Worm (Caenorhabditis elegans) whole organism, mixed stage, embryonic: ENCODE results near the gene kgb-1.
A peak's percentile ranks its signal among the peaks of the same experiment; 100 is the strongest.

Source experiments
- blmp-1 ChIP-seq: fragments of 150-350 bp; optimal IDR thresholded peaks from 2 replicates; lab custom pipeline; 2014; ENCODE audit warnings: missing biosample characterization, missing genetic modification characterization
- ceh-43 ChIP-seq: fragments of 200-800 bp; sonication (Bioruptor generic); optimal IDR thresholded peaks from 2 replicates; lab custom pipeline; 2018; ENCODE audit warnings: mild to moderate bottlenecking, missing genetic modification characterization, moderate library complexity, missing compliant biosample characterization
- ceh-83 ChIP-seq: fragments of 200-800 bp; sonication (Bioruptor generic); optimal IDR thresholded peaks from 2 replicates; lab custom pipeline; 2018; ENCODE audit warnings: mild to moderate bottlenecking, missing genetic modification characterization, missing compliant biosample characterization
- lin-13 ChIP-seq: fragments of 150-350 bp; optimal IDR thresholded peaks from 2 replicates; lab custom pipeline; 2014; ENCODE audit warnings: missing biosample characterization, missing genetic modification characterization
- lsy-2 ChIP-seq: fragments of 150-350 bp; optimal IDR thresholded peaks from 2 replicates; lab custom pipeline; 2014; ENCODE audit warnings: missing biosample characterization, missing genetic modification characterization
- mep-1 ChIP-seq: fragments of 150-350 bp; optimal IDR thresholded peaks from 2 replicates; lab custom pipeline; 2017; ENCODE audit warnings: missing biosample characterization, missing genetic modification reagents, missing genetic modification characterization, inconsistent platforms
- nhr-28 ChIP-seq: fragments of 150-350 bp; optimal IDR thresholded peaks from 2 replicates; lab custom pipeline; 2014; ENCODE audit warnings: missing biosample characterization, missing genetic modification characterization
- nhr-76 ChIP-seq: sonication (generic microtip); optimal IDR thresholded peaks from 2 replicates; lab custom pipeline; 2017; ENCODE audit warnings: missing biosample characterization, missing genetic modification characterization
- snpc-4 ChIP-seq: fragments of 150-350 bp; optimal IDR thresholded peaks from 2 replicates; lab custom pipeline; 2014; ENCODE audit warnings: missing biosample characterization, missing genetic modification characterization
- unc-62 ChIP-seq: fragments of 150-350 bp; optimal IDR thresholded peaks from 2 replicates; lab custom pipeline; 2014; ENCODE audit warnings: missing biosample characterization, missing genetic modification reagents, missing genetic modification characterization

DNA sequence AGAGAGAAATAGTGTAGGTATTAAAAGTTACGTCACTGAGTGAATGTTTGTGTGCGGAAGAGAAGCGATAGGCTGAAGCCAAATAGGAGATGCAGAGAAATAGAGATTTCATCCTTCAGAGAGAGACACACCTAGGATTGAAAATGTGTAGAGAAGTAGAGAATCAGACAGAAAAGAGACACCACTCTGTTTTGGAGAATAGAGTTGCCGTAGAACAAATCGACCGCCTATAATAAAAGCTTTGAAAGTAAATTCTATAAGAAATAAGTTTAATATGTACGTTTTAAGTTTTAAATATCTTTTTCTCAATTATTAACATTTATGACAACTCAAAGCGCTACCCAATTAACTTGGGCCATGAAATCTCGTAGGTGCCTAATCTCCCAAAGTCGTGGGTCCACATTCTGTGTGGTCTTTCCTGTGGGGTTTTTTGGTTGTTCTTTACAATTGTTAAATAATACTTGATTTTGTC, 621 bp upstream of the kgb-1 start, which contains the start of gene T07A9.12:
- TF ChIP-seq ceh-83 (no peak), lsy-2 (tag; lab: Kevin White, UChicago) (peak; percentile 34), unc-62 (peak; percentile 54), snpc-4 (no peak), nhr-76 (tag; lab: Kevin White, UChicago) (no peak), mep-1 (tag; lab: Kevin White, UChicago) (peak; percentile 46), nhr-28 (tag; lab: Kevin White, UChicago) (no peak), ceh-43 (GFP tag; lab: Kevin White, UChicago) (no peak), lin-13 (tag; lab: Kevin White, UChicago) (no peak), blmp-1 (tag; lab: Kevin White, UChicago) (no peak)
